Fruit fly (Drosophila melanogaster) whole organism, adult: ENCODE measurements around the gene Polr1C.

Experiments used
- CG14711 ChIP-seq: fragments of 200-800 bp; sonication (Bioruptor generic); optimal IDR thresholded peaks from 2 replicates; lab custom pipeline; 2018; ENCODE audit warnings: missing biosample characterization, mild to moderate bottlenecking, missing genetic modification characterization, moderate library complexity
- CG1620 ChIP-seq: fragments of 200-800 bp; sonication (Bioruptor generic); optimal IDR thresholded peaks from 2 replicates; lab custom pipeline; 2016; ENCODE audit warnings: missing biosample characterization, missing genetic modification characterization
- CG5204 ChIP-seq: fragments of 200-800 bp; sonication (Bioruptor generic); optimal IDR thresholded peaks from 2 replicates; lab custom pipeline; 2016; ENCODE audit warnings: missing biosample characterization, missing genetic modification characterization
- CG7045 ChIP-seq: fragments of 200-800 bp; sonication (Bioruptor generic); optimal IDR thresholded peaks from 2 replicates; lab custom pipeline; 2017; ENCODE audit warnings: missing biosample characterization, mild to moderate bottlenecking, missing genetic modification characterization
- Clk ChIP-seq: fragments of 200-800 bp; sonication (Bioruptor generic); optimal IDR thresholded peaks from 2 replicates; lab custom pipeline; 2017; ENCODE audit warnings: missing biosample characterization, missing genetic modification characterization
- bab1 ChIP-seq: fragments of 200-800 bp; sonication (Bioruptor generic); optimal IDR thresholded peaks from 3 replicates; lab custom pipeline; 2019; ENCODE audit warnings: missing biosample characterization, mild to moderate bottlenecking, missing genetic modification characterization, moderate library complexity
- cic ChIP-seq: fragments of 200-800 bp; sonication (Bioruptor generic); optimal IDR thresholded peaks from 2 replicates; lab custom pipeline; 2017; ENCODE audit warnings: missing biosample characterization, mild to moderate bottlenecking, missing genetic modification characterization, moderate library complexity
- cnc ChIP-seq, 2 experiments: fragments of >200 bp; optimal IDR thresholded peaks; 2 replicates each; lab custom pipeline; 2017
- kay ChIP-seq: fragments of 200-800 bp; sonication (Bioruptor generic); peaks from one replicate; lab custom pipeline; 2016; ENCODE audit warnings: missing biosample characterization, missing genetic modification characterization, borderline replicate concordance
- ovo ChIP-seq: fragments of 200-800 bp; sonication (Bioruptor generic); optimal IDR thresholded peaks from 2 replicates; lab custom pipeline; 2016; ENCODE audit warnings: missing biosample characterization, missing genetic modification characterization
- tj ChIP-seq: fragments of 200-800 bp; sonication (Bioruptor generic); optimal IDR thresholded peaks from 3 replicates; lab custom pipeline; 2017; ENCODE audit warnings: missing biosample characterization, mild to moderate bottlenecking, missing genetic modification characterization, moderate library complexity

- no peak for TF ChIP-seq kay
- TF ChIP-seq CG14711 (tag; lab: Kevin White, UChicago) = no peak
- TF ChIP-seq bab1 (GFP tag; lab: Kevin White, UChicago) = no peak
- no peak for TF ChIP-seq CG5204 (GFP tag; lab: Kevin White, UChicago)
- TF ChIP-seq cic (GFP tag; lab: Kevin White, UChicago) = no peak
- no peak for TF ChIP-seq tj
- no peak for TF ChIP-seq ovo (GFP tag; lab: Kevin White, UChicago)
- no peak for TF ChIP-seq CG7045 (GFP tag; lab: Kevin White, UChicago)
- no peak for TF ChIP-seq cnc (optimal IDR thresholded peaks at IDR 0.05; lab: Kevin White, UChicago)
- no peak for TF ChIP-seq Clk (GFP tag; lab: Kevin White, UChicago)
- TF ChIP-seq CG1620 (GFP tag; lab: Kevin White, UChicago) = no peak
These were observed 29.4 kb downstream of the Polr1C start for dm6 chr2L:4998260-4998560.
